Worm (Caenorhabditis elegans) whole organism, mixed stage, embryonic: ENCODE data around the gene rnp-7.
"Not testable (repeated sequence)": the region's sequence is repeated elsewhere in the genome, so short reads cannot be mapped to it uniquely, and the experiment has no call there.

Source experiments
- M03D4.4 ChIP-seq: sonication (generic microtip); optimal IDR thresholded peaks from 2 replicates; lab custom pipeline; 2017; ENCODE audit warnings: mild to moderate bottlenecking, missing genetic modification characterization, missing compliant biosample characterization
- bed-3 ChIP-seq: fragments of 200-800 bp; sonication (Bioruptor generic); optimal IDR thresholded peaks from 3 replicates; lab custom pipeline; 2018; ENCODE audit warnings: mild to moderate bottlenecking, missing genetic modification characterization, moderate library complexity, missing compliant biosample characterization
- blmp-1 ChIP-seq: fragments of 150-350 bp; optimal IDR thresholded peaks from 2 replicates; lab custom pipeline; 2014; ENCODE audit warnings: missing biosample characterization, missing genetic modification characterization
- ceh-83 ChIP-seq: fragments of 200-800 bp; sonication (Bioruptor generic); optimal IDR thresholded peaks from 2 replicates; lab custom pipeline; 2018; ENCODE audit warnings: mild to moderate bottlenecking, missing genetic modification characterization, missing compliant biosample characterization
- ces-1 ChIP-seq: fragments of 150-350 bp; optimal IDR thresholded peaks from 2 replicates; lab custom pipeline; 2014; ENCODE audit warnings: missing biosample characterization, missing genetic modification reagents, missing genetic modification characterization
- cnd-1 ChIP-seq: fragments of 200-800 bp; sonication (Bioruptor generic); optimal IDR thresholded peaks from 2 replicates; lab custom pipeline; 2018; ENCODE audit warnings: mild to moderate bottlenecking, missing genetic modification characterization, missing compliant biosample characterization
- drap-1 ChIP-seq: fragments of 200-800 bp; sonication (Bioruptor generic); optimal IDR thresholded peaks from 3 replicates; lab custom pipeline; 2018; ENCODE audit warnings: mild to moderate bottlenecking, missing genetic modification characterization, missing compliant biosample characterization
- elt-1 ChIP-seq: sonication (generic microtip); optimal IDR thresholded peaks from 2 replicates; lab custom pipeline; 2017; ENCODE audit warnings: missing genetic modification characterization, mild to moderate bottlenecking, missing compliant biosample characterization, antibody characterized with exemption, moderate library complexity, borderline replicate concordance; ENCODE audit not compliant: insufficient read depth
- elt-3 ChIP-seq: fragments of 150-350 bp; optimal IDR thresholded peaks from 2 replicates; lab custom pipeline; 2014; ENCODE audit warnings: missing biosample characterization, missing genetic modification characterization
- flh-1 ChIP-seq: fragments of 200-800 bp; sonication (Bioruptor generic); optimal IDR thresholded peaks from 2 replicates; lab custom pipeline; 2018; ENCODE audit warnings: mild to moderate bottlenecking, missing genetic modification characterization, moderate library complexity, missing compliant biosample characterization
- ham-2 ChIP-seq: fragments of 200-800 bp; sonication (Bioruptor generic); optimal IDR thresholded peaks from 2 replicates; lab custom pipeline; 2018; ENCODE audit warnings: mild to moderate bottlenecking, missing genetic modification characterization, missing compliant biosample characterization
- hlh-1 ChIP-seq: fragments of 150-350 bp; optimal IDR thresholded peaks from 2 replicates; lab custom pipeline; 2014; ENCODE audit warnings: missing biosample characterization, missing genetic modification reagents, missing genetic modification characterization
- lin-32 ChIP-seq: fragments of 200-800 bp; sonication (Bioruptor generic); optimal IDR thresholded peaks from 2 replicates; lab custom pipeline; 2018; ENCODE audit warnings: mild to moderate bottlenecking, missing genetic modification characterization, missing compliant biosample characterization
- lsy-2 ChIP-seq: fragments of 150-350 bp; optimal IDR thresholded peaks from 2 replicates; lab custom pipeline; 2014; ENCODE audit warnings: missing biosample characterization, missing genetic modification characterization
- mab-5 ChIP-seq: fragments of 150-350 bp; optimal IDR thresholded peaks from 2 replicates; lab custom pipeline; 2014; ENCODE audit warnings: missing biosample characterization, missing genetic modification characterization
- mep-1 ChIP-seq: fragments of 150-350 bp; optimal IDR thresholded peaks from 2 replicates; lab custom pipeline; 2017; ENCODE audit warnings: missing biosample characterization, missing genetic modification reagents, missing genetic modification characterization, inconsistent platforms
- mls-2 ChIP-seq: sonication (generic microtip); optimal IDR thresholded peaks from 2 replicates; lab custom pipeline; 2016; ENCODE audit warnings: mild to moderate bottlenecking, missing genetic modification characterization, moderate library complexity, missing compliant biosample characterization
- nhr-12 ChIP-seq: fragments of 150-350 bp; optimal IDR thresholded peaks from 2 replicates; lab custom pipeline; 2014; ENCODE audit warnings: missing biosample characterization, missing genetic modification characterization
- nhr-2 ChIP-seq: fragments of 150-350 bp; optimal IDR thresholded peaks from 2 replicates; lab custom pipeline; 2014; ENCODE audit warnings: missing biosample characterization, missing genetic modification characterization
- nhr-237 ChIP-seq: fragments of 150-350 bp; optimal IDR thresholded peaks from 2 replicates; lab custom pipeline; 2014; ENCODE audit warnings: missing biosample characterization, missing genetic modification characterization
- nhr-28 ChIP-seq: fragments of 150-350 bp; optimal IDR thresholded peaks from 2 replicates; lab custom pipeline; 2014; ENCODE audit warnings: missing biosample characterization, missing genetic modification characterization
- pha-4 ChIP-seq: fragments of 150-350 bp; optimal IDR thresholded peaks from 2 replicates; lab custom pipeline; 2018; ENCODE audit warnings: missing biosample characterization, missing genetic modification reagents, missing genetic modification characterization
- sem-2 ChIP-seq: fragments of 200-800 bp; sonication (Bioruptor generic); optimal IDR thresholded peaks from 2 replicates; lab custom pipeline; 2018; ENCODE audit warnings: mild to moderate bottlenecking, missing genetic modification characterization, missing compliant biosample characterization
- snpc-4 ChIP-seq: fragments of 150-350 bp; optimal IDR thresholded peaks from 2 replicates; lab custom pipeline; 2014; ENCODE audit warnings: missing biosample characterization, missing genetic modification characterization
- sptf-1 ChIP-seq: sonication (generic microtip); optimal IDR thresholded peaks from 2 replicates; lab custom pipeline; 2017; ENCODE audit warnings: mild to moderate bottlenecking, missing genetic modification characterization, moderate library complexity, missing compliant biosample characterization
- tbx-8 ChIP-seq: fragments of 200-800 bp; sonication (Bioruptor generic); optimal IDR thresholded peaks from 2 replicates; lab custom pipeline; 2018; ENCODE audit warnings: mild to moderate bottlenecking, missing genetic modification characterization, moderate library complexity, missing compliant biosample characterization
- unc-120 ChIP-seq: sonication (generic microtip); optimal IDR thresholded peaks from 2 replicates; lab custom pipeline; 2017; ENCODE audit warnings: missing genetic modification characterization, missing compliant biosample characterization; ENCODE audit not compliant: poor library complexity, severe bottlenecking
- unc-39 ChIP-seq: fragments of 150-350 bp; optimal IDR thresholded peaks from 2 replicates; lab custom pipeline; 2014; ENCODE audit warnings: missing biosample characterization, missing genetic modification characterization
- unc-62 ChIP-seq: fragments of 150-350 bp; optimal IDR thresholded peaks from 2 replicates; lab custom pipeline; 2014; ENCODE audit warnings: missing biosample characterization, missing genetic modification reagents, missing genetic modification characterization
- zip-8 ChIP-seq: fragments of 150-350 bp; optimal IDR thresholded peaks from 2 replicates; lab custom pipeline; 2014; ENCODE audit warnings: missing biosample characterization, missing genetic modification characterization
- ztf-11 ChIP-seq: fragments of 150-350 bp; optimal IDR thresholded peaks from 2 replicates; lab custom pipeline; 2014; ENCODE audit warnings: missing biosample characterization, missing genetic modification characterization

The rnp-7 gene

DNA sequence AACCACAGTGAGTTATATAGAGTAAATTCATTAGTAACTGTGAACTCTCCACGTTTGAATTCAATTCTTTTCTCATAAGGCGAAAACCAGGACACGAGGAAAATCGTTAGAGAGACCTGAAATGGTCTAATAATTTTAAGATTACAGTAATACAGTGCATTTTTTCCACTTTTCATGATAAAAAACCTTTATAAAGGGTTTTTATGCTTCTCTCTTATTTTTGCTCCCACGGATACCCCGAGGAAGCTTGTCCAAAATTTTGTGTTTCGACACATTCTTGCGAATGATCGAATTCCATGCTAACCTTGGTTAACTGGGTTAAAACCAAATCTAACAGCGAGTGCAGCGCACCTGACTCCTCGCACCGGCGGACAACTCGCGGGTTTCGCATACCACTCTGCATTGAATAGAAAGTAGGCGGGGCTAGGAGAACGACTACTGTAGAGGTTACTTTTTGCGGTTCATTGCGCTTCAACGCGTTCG lies 20.7 kb downstream of the rnp-7 start:
- TF ChIP-seq M03D4.4 (no peak), ceh-83 (GFP tag; lab: Kevin White, UChicago) (peak; percentile 74)

DNA sequence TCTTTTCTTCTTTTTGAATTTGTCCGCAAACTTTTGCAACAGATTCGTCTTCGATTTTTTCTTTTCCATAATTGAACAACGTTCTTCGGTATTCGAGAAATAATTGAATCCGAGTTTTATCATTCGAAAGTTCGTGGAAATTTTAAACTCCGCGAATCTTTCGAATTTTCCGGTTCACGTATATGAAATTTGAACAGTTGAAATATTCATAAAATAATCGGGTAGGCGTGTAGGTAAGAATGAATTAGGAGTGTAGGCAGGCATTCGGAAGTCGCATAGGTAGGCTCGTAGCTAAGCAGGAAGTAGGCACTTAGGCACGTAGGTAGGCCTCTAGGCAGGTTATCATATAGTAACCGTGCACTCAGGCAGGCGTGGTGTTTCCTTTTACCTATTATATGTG lies 22.8 kb downstream of the rnp-7 start, which contains the start of gene B0280.11:
Gene B0280.11, minus strand, starts transcription at position 101 of the 400 bp plus-strand sequence.
- TF ChIP-seq lsy-2 (tag; lab: Kevin White, UChicago) (no peak), nhr-12 (tag; lab: Kevin White, UChicago) (no peak), tbx-8 (GFP tag; lab: Kevin White, UChicago) (no peak), cnd-1 (tag; lab: Kevin White, UChicago) (no peak), ham-2 (GFP tag; lab: Kevin White, UChicago) (no peak), ztf-11 (tag; lab: Kevin White, UChicago) (no peak), nhr-237 (no peak), unc-120 (tag; lab: Kevin White, UChicago) (no peak), elt-1 (tag; lab: Kevin White, UChicago) (no peak), mls-2 (no peak), mep-1 (tag; lab: Kevin White, UChicago) (no peak), flh-1 (no peak), unc-62 (GFP tag; lab: Kevin White, UChicago) (no peak), elt-3 (tag; lab: Kevin White, UChicago) (no peak), sem-2 (GFP tag; lab: Kevin White, UChicago) (no peak), unc-39 (tag; lab: Kevin White, UChicago) (no peak), ces-1 (GFP tag; lab: Kevin White, UChicago) (no peak), snpc-4 (tag; lab: Kevin White, UChicago) (no peak), lin-32 (GFP tag; lab: Kevin White, UChicago) (no peak), pha-4 (tag; lab: Kevin White, UChicago) (no peak)

DNA sequence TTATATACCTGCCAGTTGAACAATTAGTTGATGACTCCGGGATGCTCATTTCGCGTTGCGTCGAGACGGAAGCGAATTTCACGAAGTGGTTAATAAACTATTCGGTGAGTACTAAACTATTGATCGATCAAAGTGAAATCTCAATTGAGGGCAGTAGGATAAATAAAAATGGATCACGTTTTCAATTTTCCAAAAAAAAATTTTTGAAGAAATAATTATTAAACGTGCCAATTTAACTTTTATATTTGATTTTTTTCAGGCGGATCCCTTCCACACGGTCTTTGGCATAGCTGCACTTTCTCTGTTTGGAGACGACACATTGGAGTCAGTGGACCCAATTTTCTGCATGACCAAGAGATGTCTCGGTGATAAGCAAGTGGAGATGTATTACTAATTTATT lies 24.9 kb downstream of the rnp-7 start, which contains the start of gene B0280.17:
Gene B0280.17, minus strand, starts transcription at position 101 of the 400 bp plus-strand sequence.
- TF ChIP-seq drap-1 (no peak), lin-32 (GFP tag; lab: Kevin White, UChicago) (no peak), mab-5 (no peak), ces-1 (GFP tag; lab: Kevin White, UChicago) (no peak), sptf-1 (tag; lab: Kevin White, UChicago) (no peak), zip-8 (tag; lab: Kevin White, UChicago) (no peak), nhr-28 (no peak), nhr-2 (no peak), hlh-1 (tag; lab: Kevin White, UChicago) (no peak), elt-1 (tag; lab: Kevin White, UChicago) (no peak), bed-3 (GFP tag; lab: Kevin White, UChicago) (no peak), tbx-8 (GFP tag; lab: Kevin White, UChicago) (no peak), pha-4 (tag; lab: Kevin White, UChicago) (no peak), nhr-237 (no peak), unc-62 (GFP tag; lab: Kevin White, UChicago) (no peak)

DNA sequence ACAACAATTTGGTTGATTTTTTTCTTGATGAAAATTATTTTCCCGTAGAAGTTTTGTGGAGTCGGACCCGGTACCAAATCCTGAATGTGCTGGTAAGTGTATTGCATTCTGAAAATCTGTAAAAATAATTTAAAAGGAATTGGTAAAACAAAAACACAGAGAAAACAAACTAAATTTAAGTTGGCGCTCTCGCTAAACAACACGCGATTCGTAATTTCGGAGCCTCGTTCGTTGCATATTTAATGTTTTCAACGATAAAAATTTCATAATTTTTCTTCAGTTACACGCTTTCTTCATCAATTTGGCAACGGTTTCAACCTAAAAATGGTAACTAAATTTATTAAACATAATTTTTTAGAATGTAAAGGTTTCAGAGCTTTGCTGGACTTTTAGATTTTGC lies 27.4 kb downstream of the rnp-7 start, which contains the start of the genes pot-1 and ggtb-1:
Gene pot-1, minus strand, starts transcription at position 120 of the 400 bp plus-strand sequence.
Gene ggtb-1, plus strand, starts transcription at position 208 of the 400 bp plus-strand sequence.
- TF ChIP-seq unc-120 (tag; lab: Kevin White, UChicago) (no peak), tbx-8 (GFP tag; lab: Kevin White, UChicago) (no peak), unc-39 (tag; lab: Kevin White, UChicago) (no peak), ces-1 (GFP tag; lab: Kevin White, UChicago) (peak; percentile 27), blmp-1 (tag; lab: Kevin White, UChicago) (no peak)
- TF ChIP-seq, all 35 proteins: peak for 1

DNA sequence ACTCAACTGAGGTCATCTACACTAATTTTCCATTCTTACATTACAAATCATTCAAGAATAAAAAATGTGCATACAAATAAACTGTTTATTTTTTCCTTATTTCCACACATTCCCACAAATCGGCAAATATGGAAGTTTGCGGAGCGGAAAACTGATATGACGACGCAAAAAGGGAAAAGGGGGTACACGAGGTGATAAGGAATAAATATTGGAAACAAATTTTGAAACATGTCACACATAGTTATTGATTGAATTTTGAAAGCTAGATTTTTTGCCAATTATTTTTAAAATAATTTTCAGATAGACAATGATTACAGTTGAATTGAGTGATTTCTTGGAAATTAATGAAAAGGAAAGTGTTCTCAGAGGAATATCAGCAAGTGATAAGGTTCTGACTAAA lies 32.4 kb downstream of the rnp-7 start, which contains the start of gene viro-2:
Gene viro-2, plus strand, starts transcription at position 301 of the 400 bp plus-strand sequence.
- not testable (repeated sequence) for TF ChIP-seq tbx-8 (GFP tag; lab: Kevin White, UChicago); blmp-1 (tag; lab: Kevin White, UChicago); sem-2 (GFP tag; lab: Kevin White, UChicago)
